Worm (Caenorhabditis elegans): ENCODE data around the gene F58F9.9.

DNA sequence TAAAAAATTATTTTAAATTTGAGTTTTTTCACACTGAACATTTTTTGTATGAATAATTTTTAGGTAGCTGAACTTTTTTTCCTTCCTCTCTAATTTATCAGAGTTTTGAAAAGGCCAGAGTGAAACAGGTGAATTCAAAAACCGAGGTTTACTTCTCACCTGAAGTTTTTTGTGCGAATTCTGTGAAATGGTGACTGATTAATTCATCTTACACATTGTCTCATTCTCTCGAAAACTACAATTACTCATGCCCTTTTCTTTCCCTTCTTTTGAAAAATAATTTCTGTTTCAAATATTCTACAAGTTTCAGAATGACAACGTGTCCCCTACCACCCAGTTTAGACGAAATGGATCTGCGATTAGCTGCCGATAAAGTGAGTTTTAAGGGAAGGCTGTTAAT lies 38.3 kb upstream of the F58F9.9 start, which contains the start of gene tkr-2:
- TF ChIP-seq nhr-11 (tag; optimal IDR thresholded peaks at IDR 0.05) (no peak), egl-27 (tag; optimal IDR thresholded peaks at IDR 0.05) (no peak), skn-1 (tag; optimal IDR thresholded peaks at IDR 0.05) (no peak), ama-1 (optimal IDR thresholded peaks at IDR 0.05) (no peak), lin-39 (tag; optimal IDR thresholded peaks at IDR 0.05) (no peak), ztf-11 (tag; optimal IDR thresholded peaks at IDR 0.05) (no peak)
